Fruit fly (Drosophila melanogaster): ENCODE results near the gene cin.

- TF ChIP-seq CTCF (optimal IDR thresholded peaks at IDR 0.05), result no peak
- no peak for TF ChIP-seq CG8478 (optimal IDR thresholded peaks at IDR 0.05)
These were observed 784 bp upstream of the cin start, which contains the start of gene CG42376 for dm6 chrX:254690-255089.

Data from S2 (cell line).